Worm (Caenorhabditis elegans) whole organism, L1 larva: ENCODE measurements around the gene nhr-19.

Experiments used
- C34B4.2 ChIP-seq: sonication (generic microtip); optimal IDR thresholded peaks from 2 replicates; lab custom pipeline; 2017; ENCODE audit warnings: mild to moderate bottlenecking, missing genetic modification characterization, missing compliant biosample characterization
- nhr-237 ChIP-seq: fragments of 150-350 bp; optimal IDR thresholded peaks from 2 replicates; lab custom pipeline; 2014; ENCODE audit warnings: missing biosample characterization, missing genetic modification characterization
- pqm-1 ChIP-seq: sonication (generic microtip); optimal IDR thresholded peaks from 3 replicates; lab custom pipeline; 2017; ENCODE audit warnings: missing biosample characterization, missing genetic modification characterization
- snu-23 ChIP-seq: sonication (generic microtip); optimal IDR thresholded peaks from 2 replicates; lab custom pipeline; 2016; ENCODE audit warnings: missing genetic modification characterization, missing compliant biosample characterization
- sptf-1 ChIP-seq: fragments of 150-350 bp; optimal IDR thresholded peaks from 2 replicates; lab custom pipeline; 2014; ENCODE audit warnings: missing biosample characterization, missing genetic modification characterization
- unc-130 ChIP-seq: fragments of 150-350 bp; optimal IDR thresholded peaks from 2 replicates; lab custom pipeline; 2017; ENCODE audit warnings: missing biosample characterization, missing genetic modification characterization, inconsistent platforms
- unc-30 ChIP-seq: sonication (generic microtip); optimal IDR thresholded peaks from 2 replicates; lab custom pipeline; 2017; ENCODE audit warnings: missing biosample characterization, missing genetic modification characterization
- zag-1 ChIP-seq: fragments of 150-350 bp; optimal IDR thresholded peaks from 2 replicates; lab custom pipeline; 2014; ENCODE audit warnings: missing biosample characterization, missing genetic modification characterization

ce11 chrII:9614728-9615127 is 9.4 kb upstream of the nhr-19 start, which contains the start of gene hlh-6:
- TF ChIP-seq snu-23 (GFP tag; lab: Kevin White, UChicago), result no peak
- TF ChIP-seq unc-130 (tag; lab: Kevin White, UChicago), result no peak
- no peak for TF ChIP-seq zag-1 (tag; lab: Kevin White, UChicago)
- no peak for TF ChIP-seq sptf-1 (tag; lab: Kevin White, UChicago)
- TF ChIP-seq pqm-1 (tag; lab: Kevin White, UChicago), result no peak
- TF ChIP-seq C34B4.2 (tag; lab: Kevin White, UChicago), result no peak
- TF ChIP-seq nhr-237 (tag; lab: Kevin White, UChicago), result no peak
- no peak for TF ChIP-seq unc-30 (tag; lab: Kevin White, UChicago)
